Worm (Caenorhabditis elegans) whole organism, late embryonic: ENCODE results near the gene fbxb-104.

ENCODE experiments used
- Y22D7AL.16 ChIP-seq: sonication (generic microtip); optimal IDR thresholded peaks from 2 replicates; lab custom pipeline; 2016; ENCODE audit warnings: missing genetic modification characterization, missing compliant biosample characterization
- ceh-19 ChIP-seq: fragments of 200-800 bp; sonication (Bioruptor generic); optimal IDR thresholded peaks from 2 replicates; lab custom pipeline; 2018; ENCODE audit warnings: mild to moderate bottlenecking, missing genetic modification characterization, missing compliant biosample characterization
- che-1 ChIP-seq: sonication (generic microtip); optimal IDR thresholded peaks from 2 replicates; lab custom pipeline; 2016; ENCODE audit warnings: mild to moderate bottlenecking, missing genetic modification characterization, missing compliant biosample characterization
- dmd-4 ChIP-seq: sonication (generic microtip); optimal IDR thresholded peaks from 2 replicates; lab custom pipeline; 2016; ENCODE audit warnings: borderline replicate concordance, missing genetic modification characterization, missing compliant biosample characterization
- fkh-6 ChIP-seq: sonication (generic microtip); optimal IDR thresholded peaks from 2 replicates; lab custom pipeline; 2016; ENCODE audit warnings: missing genetic modification characterization, missing compliant biosample characterization
- hlh-8 ChIP-seq: sonication (generic microtip); optimal IDR thresholded peaks from 2 replicates; lab custom pipeline; 2016; ENCODE audit warnings: missing genotype, missing genetic modification characterization, missing compliant biosample characterization
- madf-2 ChIP-seq: sonication (generic microtip); optimal IDR thresholded peaks from 2 replicates; lab custom pipeline; 2017; ENCODE audit warnings: missing genetic modification characterization, missing compliant biosample characterization
- nhr-11 ChIP-seq: fragments of 150-350 bp; optimal IDR thresholded peaks from 2 replicates; lab custom pipeline; 2014; ENCODE audit warnings: missing biosample characterization, missing genetic modification characterization
- npax-4 ChIP-seq: sonication (generic microtip); optimal IDR thresholded peaks from 2 replicates; lab custom pipeline; 2016; ENCODE audit warnings: missing genetic modification characterization, missing compliant biosample characterization
- sox-2 ChIP-seq: fragments of 200-800 bp; sonication (Bioruptor generic); IDR thresholded peaks from 2 replicates; pipeline ENCODE4 v1.3.6; 2022; ENCODE audit warnings: missing genetic modification reagents, missing genetic modification characterization, missing compliant biosample characterization
- syd-9 ChIP-seq: sonication (generic microtip); optimal IDR thresholded peaks from 2 replicates; lab custom pipeline; 2016; ENCODE audit warnings: mild to moderate bottlenecking, missing genetic modification characterization, moderate library complexity, missing compliant biosample characterization
- tbx-2 ChIP-seq: sonication (generic microtip); optimal IDR thresholded peaks from 2 replicates; lab custom pipeline; 2016; ENCODE audit warnings: missing genetic modification characterization, missing compliant biosample characterization
- unc-55 ChIP-seq: sonication (generic microtip); optimal IDR thresholded peaks from 2 replicates; lab custom pipeline; 2017; ENCODE audit warnings: missing biosample characterization, missing genetic modification reagents, missing genetic modification characterization

DNA sequence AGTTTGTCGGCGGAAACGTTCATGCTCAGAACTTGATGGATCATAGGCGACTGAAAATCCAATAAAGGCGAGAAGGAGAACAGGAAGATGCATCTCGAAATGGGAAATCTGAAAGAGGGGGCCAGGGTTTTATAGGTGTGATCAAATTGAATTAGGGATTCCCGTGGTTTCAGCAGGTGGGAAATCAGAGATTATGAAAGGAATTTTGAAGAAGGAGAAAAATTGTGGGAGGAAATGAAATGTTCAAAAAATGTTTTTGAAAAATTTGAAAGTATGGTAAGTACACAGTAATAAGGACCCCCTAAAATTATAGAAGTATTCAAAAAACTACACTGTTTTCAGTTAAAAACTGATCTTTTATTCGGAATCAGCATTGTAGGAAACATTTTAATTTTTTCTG, 6.5 kb downstream of the fbxb-104 start, which contains the start of gene Y49F6B.20:
- no peak for TF ChIP-seq hlh-8 (tag; lab: Kevin White, UChicago)
- TF ChIP-seq tbx-2 = no peak
- no peak for TF ChIP-seq unc-55
- no peak for TF ChIP-seq npax-4
- TF ChIP-seq fkh-6 (tag; lab: Kevin White, UChicago) = no peak
- TF ChIP-seq dmd-4 (tag; lab: Kevin White, UChicago) = no peak
- TF ChIP-seq Y22D7AL.16 (tag; lab: Kevin White, UChicago) = no peak
- TF ChIP-seq nhr-11 (tag; lab: Kevin White, UChicago) = no peak
- TF ChIP-seq ceh-19 = no peak
- no peak for TF ChIP-seq syd-9 (tag; lab: Kevin White, UChicago)
- TF ChIP-seq madf-2 (tag; lab: Kevin White, UChicago) = no peak
- no peak for TF ChIP-seq che-1
- TF ChIP-seq sox-2 (GFP tag; lab: Robert Waterston, UW) = no peak
